Worm (Caenorhabditis elegans): ENCODE results near the gene dhs-6.

dhs-6 gene

DNA sequence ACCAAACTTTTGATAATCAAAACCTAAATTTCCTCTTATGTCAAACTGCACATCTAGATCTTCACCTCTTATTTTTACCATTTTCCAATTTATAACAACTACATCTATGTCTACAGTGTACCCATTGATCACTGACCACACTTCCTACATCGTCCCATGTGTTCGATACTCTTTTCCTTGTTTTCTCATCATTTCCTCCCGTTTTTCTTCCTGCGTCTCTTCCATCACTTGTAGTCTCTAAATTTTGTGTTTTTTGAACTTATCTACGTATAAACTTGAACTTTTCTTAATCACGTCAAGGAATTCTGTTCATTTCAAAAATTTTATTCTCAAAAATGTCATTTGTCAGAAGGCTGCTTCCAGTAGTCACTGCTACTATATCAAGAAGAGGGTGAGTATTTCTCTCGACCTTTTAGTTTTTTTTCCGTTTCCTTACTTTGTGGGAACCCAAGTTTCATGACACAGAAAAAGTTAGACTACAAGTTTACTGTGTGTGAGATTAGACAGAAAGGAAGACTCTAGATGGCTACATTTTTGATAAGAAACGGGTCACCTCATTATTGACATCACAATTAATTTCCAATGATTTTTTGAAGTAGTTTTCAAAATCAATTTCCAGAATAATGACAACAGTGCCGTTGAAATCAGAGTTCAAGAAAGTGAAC is 46.9 kb downstream of the dhs-6 start (continued):
- TF ChIP-seq daf-12 (tag; optimal IDR thresholded peaks at IDR 0.05) (no peak), arid-1 (GFP tag; conservative IDR thresholded peaks at IDR 0.05) (no peak), nhr-48 (tag; optimal IDR thresholded peaks at IDR 0.05) (peak; percentile 58), F26F4.8 (GFP tag; conservative IDR thresholded peaks at IDR 0.05) (no peak), F49E8.2 (tag; optimal IDR thresholded peaks at IDR 0.05; ENCODE audit: borderline replicate concordance) (no peak), lin-13 (GFP tag; optimal IDR thresholded peaks at IDR 0.05) (peak; percentile 7), vab-7 (GFP tag; IDR thresholded peaks at IDR 0.05) (no peak), dmd-6 (GFP tag; IDR thresholded peaks at IDR 0.05) (peak; percentile 57), R02D3.7 (tag; optimal IDR thresholded peaks at IDR 0.05) (no peak), jun-1 (tag; optimal IDR thresholded peaks at IDR 0.05) (no peak), mdt-29 (GFP tag; IDR thresholded peaks at IDR 0.05) (no peak), D1046.2 (GFP tag; IDR thresholded peaks at IDR 0.05) (no peak), attf-4 (tag; optimal IDR thresholded peaks at IDR 0.05) (no peak), zip-2 (tag; optimal IDR thresholded peaks at IDR 0.05) (no peak)

DNA sequence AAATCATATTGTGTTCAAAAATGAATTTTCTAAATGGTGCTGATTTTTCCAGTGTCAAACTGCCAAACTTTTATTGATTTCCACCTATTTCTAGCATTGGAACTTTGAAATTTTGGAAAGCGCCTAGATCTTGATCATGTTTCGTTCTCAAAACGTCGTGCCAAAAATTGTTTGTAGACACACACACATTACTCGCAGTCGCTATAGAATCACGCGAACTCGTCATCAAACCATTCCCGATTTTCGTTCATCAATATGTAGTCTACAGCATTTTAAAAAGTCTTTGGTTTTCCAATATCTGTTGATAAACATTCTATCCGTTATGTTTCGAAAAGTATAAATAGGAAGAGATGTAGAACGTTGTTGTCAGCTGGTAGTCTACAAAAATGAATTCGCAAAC is 48.8 kb downstream of the dhs-6 start, which contains the start of the genes C17C3.1 and C17C3.15:
TSS of gene C17C3.1 (plus strand) at position 301 of the 400 bp plus-strand sequence.
TSS of gene C17C3.15 (plus strand) at position 383 of the 400 bp plus-strand sequence.
- no peak for TF ChIP-seq ceh-44 (GFP tag; IDR thresholded peaks at IDR 0.05)
- peak; percentile 76 for TF ChIP-seq nhr-28 (tag; optimal IDR thresholded peaks at IDR 0.05)
